Fruit fly (Drosophila melanogaster) whole organism, embryonic: ENCODE measurements around the gene Mrp5.

Experiments
- Ada2b ChIP-seq: fragments of 200-800 bp; sonication (Bioruptor generic); IDR thresholded peaks from 2 replicates; pipeline ENCODE4 v1.3.6; 2022; ENCODE audit warnings: missing biosample characterization, missing genetic modification characterization
- CG10565 ChIP-seq: fragments of 200-800 bp; sonication (Bioruptor generic); optimal IDR thresholded peaks from 3 replicates; lab custom pipeline; 2016; ENCODE audit warnings: missing biosample characterization, mild to moderate bottlenecking, missing genetic modification characterization
- CG11093 ChIP-seq: fragments of 200-800 bp; sonication (Bioruptor generic); IDR thresholded peaks from 3 replicates; pipeline ENCODE4 v1.3.6; 2022; ENCODE audit warnings: missing biosample characterization, missing genetic modification characterization
- CG11504 ChIP-seq: fragments of 200-800 bp; sonication (Bioruptor generic); optimal IDR thresholded peaks from 3 replicates; lab custom pipeline; 2019; ENCODE audit warnings: missing biosample characterization, mild to moderate bottlenecking, missing genetic modification characterization, moderate library complexity
- CG12071 ChIP-seq: fragments of 200-800 bp; sonication (Bioruptor generic); optimal IDR thresholded peaks from 3 replicates; lab custom pipeline; 2018; ENCODE audit warnings: missing biosample characterization, mild to moderate bottlenecking, missing genetic modification characterization
- CG13296 ChIP-seq: fragments of 200-800 bp; sonication (Bioruptor generic); optimal IDR thresholded peaks from 3 replicates; lab custom pipeline; 2018; ENCODE audit warnings: missing biosample characterization, mild to moderate bottlenecking, missing genetic modification characterization
- CG14667 ChIP-seq: fragments of 200-800 bp; sonication (Bioruptor generic); IDR thresholded peaks from 2 replicates; pipeline ENCODE4 v1.3.6; 2022; ENCODE audit warnings: missing biosample characterization, missing genetic modification characterization
- CG17568 ChIP-seq: fragments of 200-800 bp; sonication (Bioruptor generic); optimal IDR thresholded peaks from 2 replicates; lab custom pipeline; 2018; ENCODE audit warnings: missing biosample characterization, mild to moderate bottlenecking, missing genetic modification characterization, moderate library complexity
- CG18011 ChIP-seq: fragments of 200-800 bp; sonication (Bioruptor generic); optimal IDR thresholded peaks from 2 replicates; lab custom pipeline; 2017; ENCODE audit warnings: missing biosample characterization, missing genetic modification characterization, mild to moderate bottlenecking, moderate library complexity, missing genotype
- CG18262 ChIP-seq: fragments of 200-800 bp; optimal IDR thresholded peaks from 3 replicates; lab custom pipeline; 2019; ENCODE audit warnings: missing biosample characterization, mild to moderate bottlenecking, missing genetic modification characterization, moderate library complexity
- CG18764 ChIP-seq: fragments of 200-800 bp; sonication (Bioruptor generic); optimal IDR thresholded peaks from 3 replicates; lab custom pipeline; 2016; ENCODE audit warnings: missing biosample characterization, missing genetic modification characterization
- CG2875 ChIP-seq: fragments of 200-800 bp; sonication (Bioruptor generic); optimal IDR thresholded peaks from 2 replicates; lab custom pipeline; 2017; ENCODE audit warnings: missing biosample characterization, mild to moderate bottlenecking, missing genetic modification characterization, missing genetic modification reagents
- CG3065 ChIP-seq: fragments of 200-800 bp; sonication (Bioruptor generic); optimal IDR thresholded peaks from 2 replicates; lab custom pipeline; 2016; ENCODE audit warnings: missing biosample characterization, missing genetic modification characterization
- CG33213 ChIP-seq: fragments of 200-800 bp; sonication (Bioruptor generic); optimal IDR thresholded peaks from 3 replicates; lab custom pipeline; 2016; ENCODE audit warnings: missing biosample characterization, missing genetic modification characterization
- CG34376 ChIP-seq: fragments of 200-800 bp; sonication (Bioruptor generic); optimal IDR thresholded peaks from 2 replicates; lab custom pipeline; 2018; ENCODE audit warnings: missing biosample characterization, mild to moderate bottlenecking, missing genetic modification characterization
- CG4707 ChIP-seq: fragments of 200-800 bp; sonication (Bioruptor generic); optimal IDR thresholded peaks from 2 replicates; lab custom pipeline; 2018; ENCODE audit warnings: missing biosample characterization, mild to moderate bottlenecking, missing genetic modification characterization, moderate library complexity
- CG4730 ChIP-seq: fragments of 200-800 bp; sonication (Bioruptor generic); IDR thresholded peaks from 2 replicates; pipeline ENCODE4 v1.3.6; 2022; ENCODE audit warnings: missing biosample characterization, missing genetic modification characterization
- CG5245 ChIP-seq: fragments of 200-800 bp; sonication (Bioruptor generic); optimal IDR thresholded peaks from 3 replicates; lab custom pipeline; 2016; ENCODE audit warnings: missing biosample characterization, missing genetic modification characterization
- CG6765 ChIP-seq: fragments of 200-800 bp; sonication (Bioruptor generic); optimal IDR thresholded peaks from 3 replicates; lab custom pipeline; 2017; ENCODE audit warnings: missing biosample characterization, mild to moderate bottlenecking, missing genetic modification characterization
- CG7928 ChIP-seq: fragments of 200-800 bp; sonication (Bioruptor generic); optimal IDR thresholded peaks from 2 replicates; lab custom pipeline; 2017; ENCODE audit warnings: missing biosample characterization, mild to moderate bottlenecking, missing genetic modification characterization
- CG8924 ChIP-seq: fragments of 200-800 bp; optimal IDR thresholded peaks from 3 replicates; lab custom pipeline; 2019; ENCODE audit warnings: missing biosample characterization, mild to moderate bottlenecking, missing genetic modification characterization, moderate library complexity
- CG9727 ChIP-seq: fragments of 200-800 bp; sonication (Bioruptor generic); optimal IDR thresholded peaks from 3 replicates; lab custom pipeline; 2017; ENCODE audit warnings: missing biosample characterization, mild to moderate bottlenecking, missing genetic modification characterization
- Dip3 ChIP-seq: fragments of 200-800 bp; sonication (Bioruptor generic); optimal IDR thresholded peaks from 3 replicates; lab custom pipeline; 2016; ENCODE audit warnings: missing biosample characterization, missing genetic modification characterization
- Dp ChIP-seq: fragments of 200-800 bp; sonication (Bioruptor generic); optimal IDR thresholded peaks from 2 replicates; lab custom pipeline; 2018; ENCODE audit warnings: missing biosample characterization, mild to moderate bottlenecking, missing genetic modification characterization, moderate library complexity
- GATAe ChIP-seq: fragments of 200-800 bp; sonication (Bioruptor generic); conservative IDR thresholded peaks from 2 replicates; pipeline ENCODE4 v1.3.6; 2022; ENCODE audit warnings: missing biosample characterization, missing genetic modification characterization
- NC2α ChIP-seq: fragments of 200-800 bp; sonication (Bioruptor generic); optimal IDR thresholded peaks from 2 replicates; lab custom pipeline; 2016; ENCODE audit warnings: missing biosample characterization, missing genetic modification characterization
- Nf-YA ChIP-seq: fragments of 200-800 bp; sonication (Bioruptor generic); IDR thresholded peaks from 2 replicates; pipeline ENCODE4 v1.3.6; 2022; ENCODE audit warnings: missing biosample characterization, missing genetic modification characterization
- PHDP ChIP-seq: fragments of 200-800 bp; sonication (Bioruptor generic); optimal IDR thresholded peaks from 3 replicates; lab custom pipeline; 2018; ENCODE audit warnings: missing biosample characterization, mild to moderate bottlenecking, missing genetic modification characterization, moderate library complexity
- Pdp1 ChIP-seq, 2 experiments: fragments of 200-800 bp; sonication (Bioruptor generic); optimal IDR thresholded peaks; 3 replicates each; lab custom pipeline; 2016; ENCODE audit warnings: missing biosample characterization in 2 of 2, missing genetic modification characterization in 2 of 2, mild to moderate bottlenecking in 1 of 2, moderate library complexity in 1 of 2
- Ssrp ChIP-seq: fragments of 200-800 bp; sonication (Bioruptor generic); optimal IDR thresholded peaks from 2 replicates; lab custom pipeline; 2018; ENCODE audit warnings: missing biosample characterization, mild to moderate bottlenecking, missing genetic modification characterization, moderate library complexity
- cwo ChIP-seq: fragments of 200-800 bp; sonication (Bioruptor generic); optimal IDR thresholded peaks from 3 replicates; lab custom pipeline; 2017; ENCODE audit warnings: missing biosample characterization, missing genetic modification characterization, mild to moderate bottlenecking, moderate library complexity, missing genetic modification reagents
- danr ChIP-seq: fragments of 200-800 bp; sonication (Bioruptor generic); IDR thresholded peaks from 2 replicates; pipeline ENCODE4 v1.3.6; 2022; ENCODE audit warnings: missing biosample characterization, missing genetic modification characterization
- disco-r ChIP-seq: fragments of 200-800 bp; sonication (Bioruptor generic); optimal IDR thresholded peaks from 2 replicates; lab custom pipeline; 2016; ENCODE audit warnings: missing biosample characterization, missing genetic modification characterization
- dysf ChIP-seq: fragments of 200-800 bp; sonication (Bioruptor generic); IDR thresholded peaks from 3 replicates; pipeline ENCODE4 v1.3.6; 2022; ENCODE audit warnings: missing biosample characterization, missing genetic modification characterization
- ham ChIP-seq: fragments of 200-800 bp; sonication (Bioruptor generic); IDR thresholded peaks from 2 replicates; pipeline ENCODE4 v1.3.6; 2022; ENCODE audit warnings: missing biosample characterization, missing genetic modification characterization
- hb ChIP-seq: fragments of 200-800 bp; sonication (Bioruptor generic); IDR thresholded peaks from 3 replicates; pipeline ENCODE4 v1.3.6; 2022; ENCODE audit warnings: missing biosample characterization, missing genetic modification characterization; ENCODE audit not compliant: partially characterized antibody
- insv ChIP-seq, 2 experiments: fragments of 200-800 bp; sonication (Bioruptor generic); optimal IDR thresholded peaks; 3 replicates each; lab custom pipeline; 2016 to 2018; ENCODE audit warnings: missing biosample characterization in 2 of 2, missing genetic modification characterization in 2 of 2
- nau ChIP-seq: fragments of 200-800 bp; sonication (Bioruptor generic); optimal IDR thresholded peaks from 3 replicates; lab custom pipeline; 2017; ENCODE audit warnings: missing biosample characterization, mild to moderate bottlenecking, missing genetic modification characterization, missing genetic modification reagents
- nmo ChIP-seq: fragments of 200-800 bp; sonication (Bioruptor generic); optimal IDR thresholded peaks from 2 replicates; lab custom pipeline; 2018; ENCODE audit warnings: missing biosample characterization, mild to moderate bottlenecking, missing genetic modification characterization, moderate library complexity
- prd ChIP-seq, 3 experiments: fragments of >200 bp in 2 of 3; fragments of 200-800 bp in 1 of 3; sonication (Bioruptor generic) in 1 of 3; optimal IDR thresholded peaks in 2 of 3; IDR thresholded peaks in 1 of 3; 2 replicates in 2 of 3; 3 replicates in 1 of 3; pipeline versions ENCODE4 v1.3.6 to Lab custom; 2017 to 2022; ENCODE audit warnings: missing biosample characterization in 1 of 3, missing genetic modification characterization in 1 of 3
- schlank ChIP-seq: fragments of 200-800 bp; sonication (Bioruptor generic); optimal IDR thresholded peaks from 2 replicates; lab custom pipeline; 2018; ENCODE audit warnings: missing biosample characterization, mild to moderate bottlenecking, missing genetic modification characterization
- sd ChIP-seq: fragments of 200-800 bp; sonication (Bioruptor generic); optimal IDR thresholded peaks from 3 replicates; lab custom pipeline; 2018; ENCODE audit warnings: missing biosample characterization, mild to moderate bottlenecking, missing genetic modification characterization, moderate library complexity
- ssp ChIP-seq: fragments of 200-800 bp; sonication (Bioruptor generic); IDR thresholded peaks from 2 replicates; pipeline ENCODE4 v1.3.6; 2022; ENCODE audit warnings: missing biosample characterization, missing genetic modification characterization
- sug ChIP-seq: fragments of 200-800 bp; optimal IDR thresholded peaks from 2 replicates; lab custom pipeline; 2019; ENCODE audit warnings: missing biosample characterization, mild to moderate bottlenecking, missing genetic modification characterization, moderate library complexity
- tgo ChIP-seq: fragments of 200-800 bp; sonication (Bioruptor generic); IDR thresholded peaks from 3 replicates; pipeline ENCODE4 v1.3.6; 2022; ENCODE audit warnings: missing biosample characterization, missing genetic modification characterization
- vfl ChIP-seq: fragments of 200-800 bp; sonication (Bioruptor generic); optimal IDR thresholded peaks from 2 replicates; lab custom pipeline; 2016; ENCODE audit warnings: missing biosample characterization, missing genetic modification characterization
- wdn ChIP-seq: fragments of 200-800 bp; sonication (Bioruptor generic); IDR thresholded peaks from 2 replicates; pipeline ENCODE4 v1.3.6; 2022; ENCODE audit warnings: missing biosample characterization, missing genetic modification characterization

The Mrp5 gene

DNA sequence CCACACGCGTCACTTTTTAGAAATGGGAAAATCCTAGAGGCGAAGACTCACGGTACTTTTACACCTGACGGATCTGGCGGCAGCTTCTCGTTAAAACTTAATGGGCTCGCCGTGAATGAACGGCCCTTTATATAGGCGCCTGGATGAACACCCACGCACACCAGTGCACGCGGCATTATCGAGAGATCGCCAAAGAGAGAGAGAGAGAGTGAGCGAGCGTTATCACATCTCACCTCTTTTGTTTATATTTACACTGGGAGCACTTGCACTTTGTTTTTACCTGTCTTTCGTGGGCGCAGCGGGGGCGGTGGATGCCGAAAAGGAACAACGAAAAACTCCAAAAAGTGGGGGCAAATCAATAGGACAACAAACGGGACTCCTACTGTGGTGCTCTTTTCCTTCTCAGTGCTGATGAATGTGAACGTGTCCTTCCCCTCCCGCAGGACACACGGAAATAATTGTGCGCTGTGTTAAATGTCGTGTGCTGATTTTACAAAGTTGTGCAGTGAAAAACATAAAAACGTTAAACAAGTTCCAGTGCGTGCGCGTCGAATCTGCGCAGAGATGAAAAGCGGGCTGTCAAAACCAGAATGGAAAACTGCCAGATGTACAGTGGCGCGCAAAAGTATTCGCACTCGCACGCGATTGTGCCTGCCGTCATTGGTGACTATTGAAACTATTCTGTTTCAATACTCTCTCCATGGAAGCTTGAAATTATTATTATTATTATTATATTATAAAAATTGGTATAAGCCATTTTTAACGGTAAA is at the start of gene Mrp5 (continued):
- TF ChIP-seq Pdp1 (GFP tag; optimal IDR thresholded peaks at IDR 0.05; lab: Kevin White, UChicago) (peak; percentile 3 to 14), CG13296 (GFP tag; lab: Kevin White, UChicago) (peak; percentile 24), cwo (GFP tag; lab: Kevin White, UChicago) (no peak), ssp (GFP tag; lab: Robert Waterston, UW) (peak; percentile 44), nmo (GFP tag; lab: Kevin White, UChicago) (peak; percentile 41), CG18011 (GFP tag; lab: Kevin White, UChicago) (no peak), CG4707 (GFP tag; lab: Kevin White, UChicago) (no peak), PHDP (peak; percentile 31), Dip3 (no peak), CG33213 (GFP tag; lab: Kevin White, UChicago) (no peak), CG3065 (GFP tag; lab: Kevin White, UChicago) (no peak), CG14667 (GFP tag; lab: Robert Waterston, UW) (0 out of 2 replicates have a peak, but pooled peaks have one; percentile 16), sug (tag; lab: Kevin White, UChicago) (no peak), dysf (GFP tag; lab: Robert Waterston, UW) (peak; percentile 52; the same call in 1 of the 3 replicates), CG7928 (GFP tag; lab: Kevin White, UChicago) (no peak), danr (GFP tag; lab: Robert Waterston, UW) (no peak), CG2875 (no peak), tgo (peak; percentile 63), wdn (GFP tag; lab: Robert Waterston, UW) (0 out of 2 replicates have a peak, but pooled peaks have one; percentile 28), CG18764 (no peak), CG34376 (peak; percentile 45), prd (optimal IDR thresholded peaks at IDR 0.05; lab: Kevin White, UChicago) (no peak), prd (GFP tag; IDR thresholded peaks at IDR 0.05; lab: Robert Waterston, UW) (peak; percentile 74), CG12071 (GFP tag; lab: Kevin White, UChicago) (no peak), CG9727 (GFP tag; lab: Kevin White, UChicago) (no peak), CG5245 (GFP tag; lab: Kevin White, UChicago) (no peak), Ssrp (tag; lab: Kevin White, UChicago) (no peak), NC2α (no peak), Ada2b (GFP tag; lab: Robert Waterston, UW) (peak; percentile 60), GATAe (GFP tag; lab: Robert Waterston, UW) (no peak), disco-r (GFP tag; lab: Kevin White, UChicago) (no peak), CG18262 (tag; lab: Kevin White, UChicago) (peak; percentile 31), nau (GFP tag; lab: Kevin White, UChicago) (no peak), insv (GFP tag; optimal IDR thresholded peaks at IDR 0.05; lab: Kevin White, UChicago) (no peak), vfl (GFP tag; lab: Kevin White, UChicago) (no peak), CG6765 (no peak), CG11504 (tag; lab: Kevin White, UChicago) (no peak), CG11093 (peak; percentile 54; the same call in 2 of the 3 replicates), ham (GFP tag; lab: Robert Waterston, UW) (0 out of 2 replicates have a peak, but pooled peaks have one; percentile 35), hb (no peak), CG17568 (GFP tag; lab: Kevin White, UChicago) (peak; percentile 29), CG10565 (GFP tag; lab: Kevin White, UChicago) (no peak), CG8924 (tag; lab: Kevin White, UChicago) (peak; percentile 13), Nf-YA (0 out of 2 replicates have a peak, but pooled peaks have one; percentile 37), Dp (GFP tag; lab: Kevin White, UChicago) (no peak), schlank (tag; lab: Kevin White, UChicago) (no peak), CG4730 (0 out of 2 replicates have a peak, but pooled peaks have one; percentile 13), sd (no peak)
